Fruit fly (Drosophila melanogaster): ENCODE results near the gene RhoL.
A peak's percentile ranks its signal among the peaks of the same experiment; 100 is the strongest.

The RhoL gene

DNA sequence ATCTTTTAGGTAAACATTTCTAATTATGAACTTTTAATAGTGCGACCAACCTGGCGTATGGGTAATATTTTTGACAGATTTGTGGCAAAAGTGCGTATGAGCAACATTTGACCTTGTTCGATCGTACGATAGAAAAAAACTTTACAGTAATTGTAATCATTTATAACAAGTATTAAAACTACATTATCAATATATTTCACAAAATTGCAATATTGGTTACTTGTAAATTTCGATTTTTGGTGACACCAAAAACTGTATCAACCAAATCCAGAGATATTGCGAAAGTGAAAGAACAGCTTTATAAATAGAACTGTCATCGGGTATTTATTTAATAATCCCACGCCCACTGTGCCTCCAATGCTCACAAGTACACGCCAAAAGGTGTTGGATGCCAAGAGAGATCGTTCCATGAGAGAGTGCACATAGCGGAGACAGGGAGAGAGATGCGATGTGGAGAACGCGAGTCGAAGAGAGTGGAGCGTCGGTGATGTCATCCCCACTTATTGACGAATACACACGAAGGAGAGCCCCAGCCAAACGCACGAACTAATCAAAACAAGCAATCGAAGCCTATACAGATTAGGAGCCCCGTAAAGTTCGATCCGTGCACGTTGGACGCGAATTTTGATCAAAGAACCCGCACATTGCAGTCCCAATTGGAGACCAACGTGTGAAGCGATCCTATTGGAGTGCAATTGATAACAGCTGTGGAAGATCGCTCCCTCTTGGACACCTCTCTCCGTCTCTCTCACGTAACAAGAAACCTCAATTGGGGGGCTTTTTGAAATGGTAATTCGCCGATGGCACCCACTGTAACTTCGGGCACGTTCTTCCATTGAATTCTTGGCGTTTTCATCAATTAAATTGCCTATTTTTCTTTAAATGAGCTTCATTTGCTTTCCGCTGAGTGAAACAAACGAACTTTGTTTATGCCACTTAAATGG, 31.1 kb upstream of the RhoL start (continued):
- TF ChIP-seq CG2678 (tag; optimal IDR thresholded peaks at IDR 0.05) (peak; percentile 99), Optix (GFP tag; IDR thresholded peaks at IDR 0.05) (peak; percentile 84), ATbp (GFP tag; optimal IDR thresholded peaks at IDR 0.05) (peak; percentile 94), Ptx1 (GFP tag; IDR thresholded peaks at IDR 0.05) (peak; percentile 94), Lpt (GFP tag; optimal IDR thresholded peaks at IDR 0.05) (no peak), Tbp (GFP tag; optimal IDR thresholded peaks at IDR 0.05) (no peak), Abd-B (GFP tag; optimal IDR thresholded peaks at IDR 0.05) (peak; percentile 94), dmrt99B (tag; optimal IDR thresholded peaks at IDR 0.05) (peak; percentile 98), CG17612 (GFP tag; IDR thresholded peaks at IDR 0.05) (peak; percentile 33; the same call in 1 of the 2 replicates), Trl (optimal IDR thresholded peaks at IDR 0.05) (peak; percentile 93 to 95), Trl (GFP tag; optimal IDR thresholded peaks at IDR 0.05) (peak; percentile 93), CG7745 (tag; optimal IDR thresholded peaks at IDR 0.05) (no peak), wdn (GFP tag; IDR thresholded peaks at IDR 0.05) (peak; percentile 84), ac (GFP tag; optimal IDR thresholded peaks at IDR 0.05) (peak; percentile 70), nerfin-1 (tag; optimal IDR thresholded peaks at IDR 0.05) (peak; percentile 94), Taf1 (GFP tag; IDR thresholded peaks at IDR 0.05) (peak; percentile 85), Dip3 (GFP tag; optimal IDR thresholded peaks at IDR 0.05) (peak; percentile 93), pb (GFP tag; optimal IDR thresholded peaks at IDR 0.05) (peak; percentile 91), CG6272 (GFP tag; IDR thresholded peaks at IDR 0.05) (peak; percentile 82), hb (GFP tag; IDR thresholded peaks at IDR 0.05; ENCODE audit: partially characterized antibody) (no peak), BtbVII (GFP tag; optimal IDR thresholded peaks at IDR 0.05) (peak; percentile 99), CG17829 (tag; optimal IDR thresholded peaks at IDR 0.05) (peak; percentile 96), CG10267 (tag; optimal IDR thresholded peaks at IDR 0.05) (peak; percentile 92), pan (optimal IDR thresholded peaks at IDR 0.05) (no peak), pan (GFP tag; optimal IDR thresholded peaks at IDR 0.05 in 1 of 2, IDR thresholded peaks at IDR 0.05 in 1 of 2) (peak in 1 of 2 experiments; percentile 86), bigmax (GFP tag; optimal IDR thresholded peaks at IDR 0.05) (peak; percentile 2), dan (GFP tag; IDR thresholded peaks at IDR 0.05) (peak; percentile 39; the same call in 1 of the 2 replicates), Opbp (GFP tag; IDR thresholded peaks at IDR 0.05; ENCODE audit: partially characterized antibody) (no peak), lov (optimal IDR thresholded peaks at IDR 0.05) (no peak), lov (GFP tag; IDR thresholded peaks at IDR 0.05) (no peak), Asciz (GFP tag; optimal IDR thresholded peaks at IDR 0.05) (peak; percentile 95), Ravus (GFP tag; IDR thresholded peaks at IDR 0.05) (peak; percentile 56), CG18619 (GFP tag; optimal IDR thresholded peaks at IDR 0.05) (peak; percentile 99), Ssrp (tag; optimal IDR thresholded peaks at IDR 0.05) (peak; percentile 92), CG9609 (GFP tag; optimal IDR thresholded peaks at IDR 0.05) (peak; percentile 89), Sry-β (GFP tag; optimal IDR thresholded peaks at IDR 0.05) (peak; percentile 71), seq (GFP tag; IDR thresholded peaks at IDR 0.05) (peak; percentile 91), tap (tag; optimal IDR thresholded peaks at IDR 0.05) (peak; percentile 88), Vsx1 (GFP tag; optimal IDR thresholded peaks at IDR 0.05) (peak; percentile 93), fd102C (GFP tag; optimal IDR thresholded peaks at IDR 0.05) (peak; percentile 20), CkIIα-i1 (GFP tag; IDR thresholded peaks at IDR 0.05) (0 out of 2 replicates have a peak, but pooled peaks have one; percentile 30), ftz-f1 (GFP tag; optimal IDR thresholded peaks at IDR 0.05) (peak; percentile 50), CG8388 (GFP tag; optimal IDR thresholded peaks at IDR 0.05) (peak; percentile 93), mirr (GFP tag; optimal IDR thresholded peaks at IDR 0.05) (peak; percentile 80), row (GFP tag; IDR thresholded peaks at IDR 0.05) (peak; percentile 94), sqz (GFP tag; optimal IDR thresholded peaks at IDR 0.05) (peak; percentile 91), Six4 (GFP tag; optimal IDR thresholded peaks at IDR 0.05) (peak; percentile 94), CG10959 (GFP tag; IDR thresholded peaks at IDR 0.05) (peak; percentile 47), sd (tag; optimal IDR thresholded peaks at IDR 0.05) (peak; percentile 79)
